Fruit fly (Drosophila melanogaster) whole organism, embryonic: ENCODE results near the gene GXIVsPLA2.

Source experiments
- BEAF-32 ChIP-seq: fragments of 200-800 bp; sonication (Bioruptor generic); optimal IDR thresholded peaks from 3 replicates; lab custom pipeline; 2017; ENCODE audit warnings: missing biosample characterization, missing genetic modification characterization, mild to moderate bottlenecking, moderate library complexity, missing genetic modification reagents
- Bdp1 ChIP-seq: fragments of 200-800 bp; sonication (Bioruptor generic); optimal IDR thresholded peaks from 3 replicates; lab custom pipeline; 2016; ENCODE audit warnings: missing biosample characterization, missing genetic modification characterization
- CG10565 ChIP-seq: fragments of 200-800 bp; sonication (Bioruptor generic); optimal IDR thresholded peaks from 3 replicates; lab custom pipeline; 2016; ENCODE audit warnings: missing biosample characterization, mild to moderate bottlenecking, missing genetic modification characterization
- CG11560 ChIP-seq: fragments of 200-800 bp; sonication (Bioruptor generic); IDR thresholded peaks from 3 replicates; pipeline ENCODE4 v1.3.6; 2022; ENCODE audit warnings: missing biosample characterization, missing genetic modification characterization
- CG12219 ChIP-seq: fragments of 200-800 bp; sonication (Bioruptor generic); optimal IDR thresholded peaks from 3 replicates; lab custom pipeline; 2018; ENCODE audit warnings: missing biosample characterization, mild to moderate bottlenecking, missing genetic modification characterization
- CG13123 ChIP-seq: fragments of 200-800 bp; sonication (Bioruptor generic); optimal IDR thresholded peaks from 2 replicates; lab custom pipeline; 2016; ENCODE audit warnings: missing biosample characterization, missing genetic modification characterization
- CG13624 ChIP-seq: fragments of 200-800 bp; sonication (Bioruptor generic); optimal IDR thresholded peaks from 2 replicates; lab custom pipeline; 2016; ENCODE audit warnings: missing biosample characterization, missing genetic modification characterization
- CG14014 ChIP-seq: fragments of 200-800 bp; sonication (Bioruptor generic); IDR thresholded peaks from 2 replicates; pipeline ENCODE4 v1.3.6; 2022; ENCODE audit warnings: missing biosample characterization, missing genetic modification characterization
- CG15011 ChIP-seq: fragments of 200-800 bp; sonication (Bioruptor generic); optimal IDR thresholded peaks from 3 replicates; lab custom pipeline; 2018; ENCODE audit warnings: missing biosample characterization, mild to moderate bottlenecking, missing genetic modification characterization
- CG17568 ChIP-seq: fragments of 200-800 bp; sonication (Bioruptor generic); optimal IDR thresholded peaks from 2 replicates; lab custom pipeline; 2018; ENCODE audit warnings: missing biosample characterization, mild to moderate bottlenecking, missing genetic modification characterization, moderate library complexity
- CG17612 ChIP-seq: fragments of 200-800 bp; sonication (Bioruptor generic); IDR thresholded peaks from 2 replicates; pipeline ENCODE4 v1.3.6; 2022; ENCODE audit warnings: missing biosample characterization, missing genetic modification characterization
- CG30020 ChIP-seq: fragments of 200-800 bp; optimal IDR thresholded peaks from 2 replicates; lab custom pipeline; 2019; ENCODE audit warnings: missing biosample characterization, mild to moderate bottlenecking, missing genetic modification characterization, moderate library complexity
- CG31224 ChIP-seq: fragments of 200-800 bp; sonication (Bioruptor generic); IDR thresholded peaks from 2 replicates; pipeline ENCODE4 v1.3.6; 2022; ENCODE audit warnings: missing biosample characterization, missing genetic modification characterization
- CG34224 ChIP-seq: fragments of 200-800 bp; sonication (Bioruptor generic); IDR thresholded peaks from 3 replicates; pipeline ENCODE4 v1.3.6; 2022; ENCODE audit warnings: missing biosample characterization, missing genetic modification characterization; ENCODE audit not compliant: partially characterized antibody
- CG6254 ChIP-seq: fragments of 200-800 bp; sonication (Bioruptor generic); optimal IDR thresholded peaks from 3 replicates; lab custom pipeline; 2017; ENCODE audit warnings: mild to moderate bottlenecking, missing biosample characterization, missing genetic modification reagents, missing genetic modification characterization
- CG6854 ChIP-seq: fragments of 200-800 bp; sonication (Bioruptor generic); optimal IDR thresholded peaks from 3 replicates; lab custom pipeline; 2017; ENCODE audit warnings: missing biosample characterization, mild to moderate bottlenecking, missing genetic modification characterization
- CG7928 ChIP-seq: fragments of 200-800 bp; sonication (Bioruptor generic); optimal IDR thresholded peaks from 2 replicates; lab custom pipeline; 2017; ENCODE audit warnings: missing biosample characterization, mild to moderate bottlenecking, missing genetic modification characterization
- CG8388 ChIP-seq: fragments of 200-800 bp; sonication (Bioruptor generic); optimal IDR thresholded peaks from 2 replicates; lab custom pipeline; 2019; ENCODE audit warnings: missing biosample characterization, mild to moderate bottlenecking, missing genetic modification characterization, moderate library complexity
- D19B ChIP-seq: fragments of 200-800 bp; sonication (Bioruptor generic); optimal IDR thresholded peaks from 2 replicates; lab custom pipeline; 2017; ENCODE audit warnings: missing biosample characterization, mild to moderate bottlenecking, missing genetic modification characterization
- Dbx ChIP-seq: fragments of 200-800 bp; sonication (Bioruptor generic); IDR thresholded peaks from 3 replicates; pipeline ENCODE4 v1.3.6; 2022; ENCODE audit warnings: missing biosample characterization, missing genetic modification characterization
- Deaf1 ChIP-seq: fragments of 200-800 bp; optimal IDR thresholded peaks from 3 replicates; lab custom pipeline; 2019; ENCODE audit warnings: missing biosample characterization, mild to moderate bottlenecking, missing genetic modification characterization, moderate library complexity
- Dek ChIP-seq: fragments of 200-800 bp; sonication (Bioruptor generic); optimal IDR thresholded peaks from 3 replicates; lab custom pipeline; 2019; ENCODE audit warnings: missing biosample characterization, mild to moderate bottlenecking, missing genetic modification characterization, moderate library complexity
- Dref ChIP-seq: fragments of 200-800 bp; sonication (Bioruptor generic); IDR thresholded peaks from 2 replicates; pipeline ENCODE4 v1.3.6; 2022; ENCODE audit warnings: missing biosample characterization, missing genetic modification characterization
- ERR ChIP-seq: fragments of 200-800 bp; sonication (Bioruptor generic); optimal IDR thresholded peaks from 2 replicates; lab custom pipeline; 2016; ENCODE audit warnings: missing biosample characterization, missing genetic modification characterization
- HLH4C ChIP-seq: fragments of 200-800 bp; sonication (Bioruptor generic); IDR thresholded peaks from 3 replicates; pipeline ENCODE4 v1.3.6; 2022; ENCODE audit warnings: missing biosample characterization, missing genetic modification characterization; ENCODE audit not compliant: partially characterized antibody
- Hand ChIP-seq: fragments of 200-800 bp; sonication (Bioruptor generic); optimal IDR thresholded peaks from 2 replicates; lab custom pipeline; 2017; ENCODE audit warnings: mild to moderate bottlenecking, missing biosample characterization, missing genetic modification reagents, missing genetic modification characterization
- Med ChIP-seq: fragments of 200-800 bp; sonication (Bioruptor generic); peaks from one replicate; lab custom pipeline; 2016; ENCODE audit warnings: missing biosample characterization, missing genetic modification characterization, mild to moderate bottlenecking, inconsistent platforms, moderate library complexity
- Optix ChIP-seq: fragments of 200-800 bp; sonication (Bioruptor generic); IDR thresholded peaks from 3 replicates; pipeline ENCODE4 v1.3.6; 2022; ENCODE audit warnings: missing biosample characterization, missing genetic modification characterization
- Pdp1 ChIP-seq, 2 experiments: fragments of 200-800 bp; sonication (Bioruptor generic); optimal IDR thresholded peaks; 3 replicates each; lab custom pipeline; 2016; ENCODE audit warnings: missing biosample characterization in 2 of 2, missing genetic modification characterization in 2 of 2, mild to moderate bottlenecking in 1 of 2, moderate library complexity in 1 of 2
- amos ChIP-seq: fragments of 200-800 bp; sonication (Bioruptor generic); IDR thresholded peaks from 2 replicates; pipeline ENCODE4 v1.3.6; 2022; ENCODE audit warnings: missing biosample characterization, missing genetic modification characterization; ENCODE audit not compliant: partially characterized antibody
- bigmax ChIP-seq: fragments of 200-800 bp; sonication (Bioruptor generic); optimal IDR thresholded peaks from 2 replicates; lab custom pipeline; 2018; ENCODE audit warnings: missing biosample characterization, mild to moderate bottlenecking, missing genetic modification characterization
- bowl ChIP-seq: fragments of 200-800 bp; sonication (Bioruptor generic); IDR thresholded peaks from 2 replicates; pipeline ENCODE4 v1.3.6; 2022; ENCODE audit warnings: missing biosample characterization, missing genetic modification characterization
- crc ChIP-seq: fragments of 200-800 bp; sonication (Bioruptor generic); optimal IDR thresholded peaks from 2 replicates; lab custom pipeline; 2016; ENCODE audit warnings: missing biosample characterization, missing genetic modification characterization
- da ChIP-seq: fragments of 200-800 bp; sonication (Bioruptor generic); optimal IDR thresholded peaks from 2 replicates; lab custom pipeline; 2016; ENCODE audit warnings: missing biosample characterization, missing genetic modification characterization
- dati ChIP-seq: fragments of 200-800 bp; sonication (Bioruptor generic); IDR thresholded peaks from 2 replicates; pipeline ENCODE4 v1.3.6; 2022; ENCODE audit warnings: missing biosample characterization, missing genetic modification characterization
- dmrt11E ChIP-seq: fragments of 200-800 bp; sonication (Bioruptor generic); optimal IDR thresholded peaks from 3 replicates; lab custom pipeline; 2018; ENCODE audit warnings: missing biosample characterization, mild to moderate bottlenecking, missing genetic modification characterization, moderate library complexity
- dmrt99B ChIP-seq: fragments of 200-800 bp; sonication (Bioruptor generic); optimal IDR thresholded peaks from 2 replicates; lab custom pipeline; 2018; ENCODE audit warnings: missing biosample characterization, mild to moderate bottlenecking, missing genetic modification characterization, moderate library complexity
- hb ChIP-seq: fragments of 200-800 bp; sonication (Bioruptor generic); IDR thresholded peaks from 3 replicates; pipeline ENCODE4 v1.3.6; 2022; ENCODE audit warnings: missing biosample characterization, missing genetic modification characterization; ENCODE audit not compliant: partially characterized antibody
- her ChIP-seq: fragments of 200-800 bp; sonication (Bioruptor generic); optimal IDR thresholded peaks from 2 replicates; lab custom pipeline; 2016; ENCODE audit warnings: missing biosample characterization, missing genetic modification characterization
- kni ChIP-seq: fragments of 200-800 bp; sonication (Bioruptor generic); optimal IDR thresholded peaks from 3 replicates; lab custom pipeline; 2017; ENCODE audit warnings: mild to moderate bottlenecking, missing biosample characterization, missing genetic modification reagents, missing genetic modification characterization
- lmd ChIP-seq: fragments of 200-800 bp; sonication (Bioruptor generic); IDR thresholded peaks from 2 replicates; pipeline ENCODE4 v1.3.6; 2022; ENCODE audit warnings: missing biosample characterization, missing genetic modification characterization
- odd ChIP-seq: fragments of 200-800 bp; sonication (Bioruptor generic); optimal IDR thresholded peaks from 2 replicates; lab custom pipeline; 2017; ENCODE audit warnings: missing biosample characterization, mild to moderate bottlenecking, missing genetic modification characterization
- org-1 ChIP-seq: fragments of 200-800 bp; sonication (Bioruptor generic); optimal IDR thresholded peaks from 2 replicates; lab custom pipeline; 2017; ENCODE audit warnings: missing biosample characterization, missing genetic modification characterization
- p53 ChIP-seq: fragments of 200-800 bp; sonication (Bioruptor generic); optimal IDR thresholded peaks from 2 replicates; lab custom pipeline; 2016; ENCODE audit warnings: missing biosample characterization, missing genetic modification characterization
- pan ChIP-seq, 4 experiments: fragments of >200 bp in 3 of 4; fragments of 200-800 bp in 1 of 4; sonication (Bioruptor generic) in 1 of 4; optimal IDR thresholded peaks in 3 of 4; IDR thresholded peaks in 1 of 4; 2 replicates each; pipeline versions ENCODE4 v1.3.6 to Lab custom; 2017 to 2022; ENCODE audit warnings: missing biosample characterization in 2 of 4, missing genetic modification characterization in 2 of 4, mixed read lengths in 1 of 4
- repo ChIP-seq: fragments of 200-800 bp; sonication (Bioruptor generic); optimal IDR thresholded peaks from 2 replicates; lab custom pipeline; 2016; ENCODE audit warnings: missing biosample characterization, missing genetic modification characterization
- sim ChIP-seq: fragments of 200-800 bp; sonication (Bioruptor generic); IDR thresholded peaks from 2 replicates; pipeline ENCODE4 v1.3.6; 2022; ENCODE audit warnings: missing biosample characterization, missing genetic modification characterization
- sna ChIP-seq: fragments of 200-800 bp; sonication (Bioruptor generic); IDR thresholded peaks from 2 replicates; pipeline ENCODE4 v1.3.6; 2022; ENCODE audit warnings: missing biosample characterization, missing genetic modification characterization; ENCODE audit not compliant: partially characterized antibody
- trem ChIP-seq: fragments of 200-800 bp; optimal IDR thresholded peaks from 3 replicates; lab custom pipeline; 2019; ENCODE audit warnings: missing biosample characterization, mild to moderate bottlenecking, missing genetic modification characterization, moderate library complexity
- wek ChIP-seq: fragments of 200-800 bp; sonication (Bioruptor generic); optimal IDR thresholded peaks from 3 replicates; lab custom pipeline; 2018; ENCODE audit warnings: missing biosample characterization, mild to moderate bottlenecking, missing genetic modification characterization, moderate library complexity

GXIVsPLA2 gene

dm6 chr3L:15940823-15941222 lies 14.1 kb upstream of the GXIVsPLA2 start (continued):
- TF ChIP-seq dmrt11E (tag; lab: Kevin White, UChicago) = no peak
- TF ChIP-seq sna = no peak
- peak; percentile 55; the same call in 1 of the 2 replicates for TF ChIP-seq lmd (GFP tag; lab: Robert Waterston, UW)
- peak; percentile 88 for TF ChIP-seq Med (GFP tag; lab: Kevin White, UChicago)
- TF ChIP-seq bigmax (GFP tag; lab: Kevin White, UChicago) = no peak
- TF ChIP-seq CG8388 (GFP tag; lab: Kevin White, UChicago) = peak; percentile 62
- no peak for TF ChIP-seq CG15011 (GFP tag; lab: Kevin White, UChicago)
- TF ChIP-seq bowl (GFP tag; lab: Robert Waterston, UW) = no peak
- no peak for TF ChIP-seq BEAF-32
- TF ChIP-seq pan (optimal IDR thresholded peaks at IDR 0.05; lab: Kevin White, UChicago) = no peak
- TF ChIP-seq pan (GFP tag; optimal IDR thresholded peaks at IDR 0.05 in 1 of 2, IDR thresholded peaks at IDR 0.05 in 1 of 2) = peak in 1 of 2 experiments; percentile 79
- no peak for TF ChIP-seq p53 (GFP tag; lab: Kevin White, UChicago)
- peak; percentile 62 for TF ChIP-seq CG6254 (GFP tag; lab: Kevin White, UChicago)
- TF ChIP-seq Bdp1 = no peak
- no peak for TF ChIP-seq hb (GFP tag; lab: Robert Waterston, UW)
- TF ChIP-seq CG34224 (GFP tag; lab: Robert Waterston, UW) = no peak
- TF ChIP-seq CG11560 (tag; lab: Robert Waterston, UW) = no peak
- TF ChIP-seq trem (tag; lab: Kevin White, UChicago) = no peak
- no peak for TF ChIP-seq ERR (GFP tag; lab: Kevin White, UChicago)
- TF ChIP-seq CG30020 (tag; lab: Kevin White, UChicago) = no peak
- peak; percentile 1 for TF ChIP-seq CG13123 (GFP tag; lab: Kevin White, UChicago)
- peak; percentile 7 for TF ChIP-seq Deaf1
- TF ChIP-seq Dref = no peak
- no peak for TF ChIP-seq Hand (GFP tag; lab: Kevin White, UChicago)
- no peak for TF ChIP-seq CG10565 (GFP tag; lab: Kevin White, UChicago)
- no peak for TF ChIP-seq CG6854 (GFP tag; lab: Kevin White, UChicago)
- TF ChIP-seq odd (GFP tag; lab: Kevin White, UChicago) = peak; percentile 25
- TF ChIP-seq her = no peak
- no peak for TF ChIP-seq dati (GFP tag; lab: Robert Waterston, UW)
- TF ChIP-seq Dek (tag; lab: Kevin White, UChicago) = no peak
- no peak for TF ChIP-seq amos (GFP tag; lab: Robert Waterston, UW)
- no peak for TF ChIP-seq CG7928 (GFP tag; lab: Kevin White, UChicago)
- TF ChIP-seq CG17568 (GFP tag; lab: Kevin White, UChicago) = peak; percentile 14
- no peak for TF ChIP-seq HLH4C (GFP tag; lab: Robert Waterston, UW)
- TF ChIP-seq sim = no peak
- no peak for TF ChIP-seq CG13624 (GFP tag; lab: Kevin White, UChicago)
- TF ChIP-seq CG31224 (GFP tag; lab: Robert Waterston, UW) = no peak; the same call in 1 of the 2 replicates
- TF ChIP-seq da (GFP tag; lab: Kevin White, UChicago) = no peak
- TF ChIP-seq Dbx = no peak
- no peak for TF ChIP-seq D19B (GFP tag; lab: Kevin White, UChicago)
- TF ChIP-seq CG12219 (GFP tag; lab: Kevin White, UChicago) = peak; percentile 39
- no peak for TF ChIP-seq kni (GFP tag; lab: Kevin White, UChicago)
- TF ChIP-seq crc (GFP tag; lab: Kevin White, UChicago) = no peak
- peak; percentile 37 for TF ChIP-seq org-1 (GFP tag; lab: Kevin White, UChicago)
- peak; percentile 27 to 49 for TF ChIP-seq Pdp1 (GFP tag; optimal IDR thresholded peaks at IDR 0.05; lab: Kevin White, UChicago)
- peak; percentile 64 for TF ChIP-seq dmrt99B (tag; lab: Kevin White, UChicago)
- peak; percentile 52; the same call in 1 of the 3 replicates for TF ChIP-seq Optix
- no peak for TF ChIP-seq repo (GFP tag; lab: Kevin White, UChicago)
- TF ChIP-seq CG14014 (GFP tag; lab: Robert Waterston, UW) = peak; percentile 49; the same call in 1 of the 2 replicates
- no peak for TF ChIP-seq CG17612 (GFP tag; lab: Robert Waterston, UW)
- no peak for TF ChIP-seq wek (GFP tag; lab: Kevin White, UChicago)
